Fruit fly (Drosophila melanogaster): ENCODE results near the gene CG7231.
A peak's percentile ranks its signal among the peaks of the same experiment; 100 is the strongest.

The CG7231 gene

DNA sequence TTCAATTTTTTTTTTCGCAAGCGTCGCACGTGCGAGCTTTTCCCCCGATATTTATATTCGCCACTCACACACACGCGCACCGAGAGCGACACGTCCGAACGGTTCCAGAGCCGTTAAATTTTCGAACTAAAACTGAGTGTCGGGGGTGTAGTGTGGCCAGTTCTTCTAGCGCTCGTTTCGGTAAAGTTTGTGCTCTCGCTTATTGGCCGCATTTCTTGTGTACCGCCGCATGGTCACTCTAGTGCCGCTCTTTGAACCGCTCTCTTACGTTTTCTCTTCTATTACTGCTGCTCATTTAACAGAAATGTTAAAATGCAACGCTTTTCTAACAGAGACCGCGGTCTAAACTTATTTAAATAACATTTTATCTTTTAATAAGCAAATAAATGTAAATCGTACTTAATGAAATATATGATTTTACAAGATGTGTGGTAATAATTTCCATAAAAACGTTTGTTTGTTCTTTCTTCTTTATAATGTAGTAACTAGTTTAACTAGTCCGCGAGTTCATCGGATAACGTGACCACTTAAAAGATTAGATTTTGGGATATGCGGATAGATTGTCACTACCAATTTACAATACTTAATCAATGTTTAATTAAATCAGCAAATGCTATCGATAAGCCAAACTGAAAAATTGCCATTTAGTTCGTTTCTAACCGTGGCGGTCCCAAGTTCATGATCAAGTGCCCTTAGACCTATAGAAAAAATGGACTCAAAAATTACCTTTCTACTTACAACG is 484 bp downstream of the CG7231 start, which contains the start of gene Snoo:
Gene Snoo (minus strand): TSS at position 138 of the 742 bp plus-strand sequence.
- peak; percentile 33 for TF ChIP-seq net (GFP tag; optimal IDR thresholded peaks at IDR 0.05)
- peak; percentile 43 for TF ChIP-seq CG3919 (GFP tag; optimal IDR thresholded peaks at IDR 0.05)
- no peak for TF ChIP-seq CG3032 (tag; optimal IDR thresholded peaks at IDR 0.05)
- TF ChIP-seq CG8119 (GFP tag; IDR thresholded peaks at IDR 0.05): peak; percentile 23; the same call in 2 of the 3 replicates
- TF ChIP-seq svp (GFP tag): peak; percentile 56
- no peak for TF ChIP-seq fd85E (GFP tag; optimal IDR thresholded peaks at IDR 0.05)
- peak; percentile 39; the same call in 1 of the 2 replicates for TF ChIP-seq CG15336 (GFP tag; IDR thresholded peaks at IDR 0.05)
- TF ChIP-seq Eip78C (GFP tag): peak; percentile 75
- TF ChIP-seq cyc (GFP tag; optimal IDR thresholded peaks at IDR 0.05): peak; percentile 4
- TF ChIP-seq dsx (GFP tag; optimal IDR thresholded peaks at IDR 0.05; ENCODE audit: poor library complexity, severe bottlenecking): peak; percentile 46
- TF ChIP-seq ss (GFP tag; optimal IDR thresholded peaks at IDR 0.05): peak in 1 of 2 experiments; percentile 9
- TF ChIP-seq CG6792 (GFP tag; optimal IDR thresholded peaks at IDR 0.05): no peak
- TF ChIP-seq achi (GFP tag; optimal IDR thresholded peaks at IDR 0.05): no peak
- TF ChIP-seq vri (GFP tag; optimal IDR thresholded peaks at IDR 0.05): peak; percentile 17
- peak; percentile 50; the same call in 2 of the 3 replicates for TF ChIP-seq eg (GFP tag; IDR thresholded peaks at IDR 0.05)
- TF ChIP-seq Sox14 (GFP tag; optimal IDR thresholded peaks at IDR 0.05): peak; percentile 7

DNA sequence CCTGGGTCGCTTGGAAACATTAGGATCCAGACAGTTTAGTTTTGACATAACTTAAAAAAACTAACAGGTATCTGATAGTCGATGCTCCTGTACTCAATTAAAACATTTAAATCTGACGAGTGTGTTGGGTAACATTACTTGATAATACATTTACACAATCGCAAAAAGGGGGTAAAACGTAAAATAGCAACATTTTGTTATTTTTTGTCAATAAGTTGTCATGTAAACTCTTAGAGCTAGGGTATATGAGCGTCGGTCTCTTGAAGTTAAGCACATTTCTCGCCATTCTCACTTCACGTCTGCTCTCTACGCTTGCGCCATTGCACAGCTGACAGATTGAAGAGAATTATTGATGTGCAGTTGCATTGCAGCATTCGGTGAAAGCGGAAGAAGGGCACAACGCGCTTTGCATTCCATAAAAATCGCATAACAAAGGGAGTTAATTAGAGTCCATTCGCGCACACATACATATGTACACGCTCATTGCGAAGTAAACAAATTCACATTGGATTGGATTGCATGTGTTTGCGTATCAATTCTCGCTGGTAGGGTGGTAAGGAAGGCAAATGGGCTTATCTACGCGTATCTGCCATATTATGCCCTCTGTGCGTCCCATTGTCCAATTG is 1.3 kb downstream of the CG7231 start:
- TF ChIP-seq Hr4 (GFP tag; optimal IDR thresholded peaks at IDR 0.05) (peak; percentile 68), ss (GFP tag; optimal IDR thresholded peaks at IDR 0.05) (peak; percentile 34 to 58), cyc (GFP tag; optimal IDR thresholded peaks at IDR 0.05) (peak; percentile 67), Sox15 (GFP tag; optimal IDR thresholded peaks at IDR 0.05) (no peak), CG3919 (GFP tag; optimal IDR thresholded peaks at IDR 0.05) (peak; percentile 67), lz (GFP tag; optimal IDR thresholded peaks at IDR 0.05) (peak; percentile 49), net (GFP tag; optimal IDR thresholded peaks at IDR 0.05) (peak; percentile 70), CG16779 (tag; optimal IDR thresholded peaks at IDR 0.05) (peak; percentile 38), CG9139 (GFP tag; optimal IDR thresholded peaks at IDR 0.05) (peak; percentile 32), CG34406 (GFP tag; optimal IDR thresholded peaks at IDR 0.05) (peak; percentile 45), CG10631 (GFP tag; optimal IDR thresholded peaks at IDR 0.05) (peak; percentile 29), CG4318 (GFP tag; optimal IDR thresholded peaks at IDR 0.05) (peak; percentile 15), fkh (GFP tag; optimal IDR thresholded peaks at IDR 0.05) (peak; percentile 22), CG6854 (GFP tag; optimal IDR thresholded peaks at IDR 0.05) (peak; percentile 42), esn (GFP tag; optimal IDR thresholded peaks at IDR 0.05) (peak; percentile 67), Smox (GFP tag; optimal IDR thresholded peaks at IDR 0.05) (peak; percentile 41), Sox14 (GFP tag; optimal IDR thresholded peaks at IDR 0.05) (peak; percentile 73), pdm3 (GFP tag; optimal IDR thresholded peaks at IDR 0.05) (peak; percentile 63), eg (GFP tag; IDR thresholded peaks at IDR 0.05) (no peak), dac (GFP tag; optimal IDR thresholded peaks at IDR 0.05) (peak; percentile 32), Eip78C (GFP tag) (peak; percentile 93), Hr39 (GFP tag; optimal IDR thresholded peaks at IDR 0.05) (peak; percentile 44), topi (GFP tag; optimal IDR thresholded peaks at IDR 0.05) (peak; percentile 71), CG6163 (GFP tag; IDR thresholded peaks at IDR 0.05) (peak; percentile 77; the same call in 2 of the 3 replicates), Hr38 (GFP tag; optimal IDR thresholded peaks at IDR 0.05) (no peak), dsx (GFP tag; optimal IDR thresholded peaks at IDR 0.05; ENCODE audit: poor library complexity, severe bottlenecking) (peak; percentile 58), CG6792 (GFP tag; optimal IDR thresholded peaks at IDR 0.05) (peak; percentile 69), CG6276 (GFP tag; optimal IDR thresholded peaks at IDR 0.05) (peak; percentile 35), CG8119 (GFP tag; IDR thresholded peaks at IDR 0.05) (peak; percentile 60; the same call in 1 of the 3 replicates), fd59A (GFP tag; optimal IDR thresholded peaks at IDR 0.05) (no peak), CG8319 (GFP tag; optimal IDR thresholded peaks at IDR 0.05) (peak; percentile 29), CG1621 (tag; optimal IDR thresholded peaks at IDR 0.05) (peak; percentile 13), OdsH (GFP tag; optimal IDR thresholded peaks at IDR 0.05) (peak; percentile 52), fd85E (GFP tag; optimal IDR thresholded peaks at IDR 0.05) (peak; percentile 43), CG3032 (tag; optimal IDR thresholded peaks at IDR 0.05) (peak; percentile 50), CG32006 (GFP tag; optimal IDR thresholded peaks at IDR 0.05) (peak; percentile 70), CG8632 (GFP tag; optimal IDR thresholded peaks at IDR 0.05) (peak; percentile 54), CG11294 (GFP tag; IDR thresholded peaks at IDR 0.05) (no peak), Lpt (GFP tag; optimal IDR thresholded peaks at IDR 0.05) (peak; percentile 43), Ets21C (GFP tag; optimal IDR thresholded peaks at IDR 0.05) (peak; percentile 8), Ets96B (tag; optimal IDR thresholded peaks at IDR 0.05) (peak; percentile 53)
